Fruit fly (Drosophila melanogaster): ENCODE results near the gene RpL27.

Gene RpL27

dm6 chr3R:25680528-25680927 is 4.3 kb downstream of the RpL27 start, which contains the start of the genes CG4743 and Idh3g (continued):
- TF ChIP-seq vnd (GFP tag; IDR thresholded peaks at IDR 0.05; ENCODE audit: partially characterized antibody) = no peak; the same call in 2 of the 3 replicates
- TF ChIP-seq CG7928 (GFP tag; optimal IDR thresholded peaks at IDR 0.05) = peak; percentile 76
- peak; percentile 86 for TF ChIP-seq ssp (GFP tag; IDR thresholded peaks at IDR 0.05)
- peak; percentile 77 for TF ChIP-seq Hey (tag; optimal IDR thresholded peaks at IDR 0.05)
- TF ChIP-seq slbo (GFP tag; IDR thresholded peaks at IDR 0.05) = peak; percentile 96
- peak; percentile 89 for TF ChIP-seq CG30020 (tag; optimal IDR thresholded peaks at IDR 0.05)
- TF ChIP-seq CG4617 (GFP tag; optimal IDR thresholded peaks at IDR 0.05; ENCODE audit: borderline replicate concordance) = peak; percentile 96
- peak; percentile 89 for TF ChIP-seq CG8359 (GFP tag; optimal IDR thresholded peaks at IDR 0.05; ENCODE audit: borderline replicate concordance)
- peak; percentile 57 for TF ChIP-seq dm (GFP tag; optimal IDR thresholded peaks at IDR 0.05)
- no peak for TF ChIP-seq CkIIα-i1 (GFP tag; IDR thresholded peaks at IDR 0.05)
- no peak; the same call in 1 of the 2 replicates for TF ChIP-seq Doc2 (GFP tag; IDR thresholded peaks at IDR 0.05)
- peak; percentile 96 for TF ChIP-seq bcd (GFP tag; optimal IDR thresholded peaks at IDR 0.05)
- peak; percentile 92 for TF ChIP-seq al (GFP tag; IDR thresholded peaks at IDR 0.05)
- peak; percentile 84 for TF ChIP-seq ro (GFP tag; IDR thresholded peaks at IDR 0.05)
- TF ChIP-seq CG12219 (GFP tag; optimal IDR thresholded peaks at IDR 0.05) = peak; percentile 94
- TF ChIP-seq Hr51 (GFP tag; optimal IDR thresholded peaks at IDR 0.05) = peak; percentile 84 to 98
- TF ChIP-seq ken (GFP tag; IDR thresholded peaks at IDR 0.05) = peak; percentile 93
- peak; percentile 94 for TF ChIP-seq CG34376 (GFP tag; optimal IDR thresholded peaks at IDR 0.05)
- peak; percentile 93 for TF ChIP-seq cwo (GFP tag; optimal IDR thresholded peaks at IDR 0.05)
- TF ChIP-seq chm (GFP tag; IDR thresholded peaks at IDR 0.05) = peak; percentile 96
- TF ChIP-seq gce (GFP tag; IDR thresholded peaks at IDR 0.05) = peak; percentile 92
- peak; percentile 99 for TF ChIP-seq vvl (GFP tag; IDR thresholded peaks at IDR 0.05)
- TF ChIP-seq eve (GFP tag; optimal IDR thresholded peaks at IDR 0.05) = no peak
- peak; percentile 75 for TF ChIP-seq dati (GFP tag; IDR thresholded peaks at IDR 0.05)
- peak; percentile 93 for TF ChIP-seq CG15011 (GFP tag; optimal IDR thresholded peaks at IDR 0.05)
- TF ChIP-seq CG11504 (tag; optimal IDR thresholded peaks at IDR 0.05) = peak; percentile 96
- no peak for TF ChIP-seq Neu2 (GFP tag; optimal IDR thresholded peaks at IDR 0.05; ENCODE audit: borderline replicate concordance)
- peak; percentile 31 for TF ChIP-seq gro (GFP tag; optimal IDR thresholded peaks at IDR 0.05)
- TF ChIP-seq CG12071 (GFP tag; optimal IDR thresholded peaks at IDR 0.05) = peak; percentile 85
- TF ChIP-seq CG6765 (GFP tag; optimal IDR thresholded peaks at IDR 0.05) = peak; percentile 92
- TF ChIP-seq Poxn (GFP tag; IDR thresholded peaks at IDR 0.05) = peak; percentile 71
- peak; percentile 23 for TF ChIP-seq Sry-δ (GFP tag; optimal IDR thresholded peaks at IDR 0.05)
- no peak for TF ChIP-seq sna (GFP tag; IDR thresholded peaks at IDR 0.05; ENCODE audit: partially characterized antibody)
- peak; percentile 87 for TF ChIP-seq CG4404 (GFP tag; IDR thresholded peaks at IDR 0.05)
- peak; percentile 93 for TF ChIP-seq CG2120 (GFP tag; optimal IDR thresholded peaks at IDR 0.05)
- TF ChIP-seq CG18764 (GFP tag; optimal IDR thresholded peaks at IDR 0.05) = peak; percentile 94
- TF ChIP-seq kni (GFP tag; optimal IDR thresholded peaks at IDR 0.05) = peak; percentile 89
- peak; percentile 91 for TF ChIP-seq CG3726 (GFP tag; IDR thresholded peaks at IDR 0.05)
- peak; percentile 98 for TF ChIP-seq CG9727 (GFP tag; optimal IDR thresholded peaks at IDR 0.05)
- peak; percentile 45 for TF ChIP-seq ash1 (GFP tag; optimal IDR thresholded peaks at IDR 0.05)
- peak; percentile 98 for TF ChIP-seq Sox102F (GFP tag; optimal IDR thresholded peaks at IDR 0.05)
- peak; percentile 97 for TF ChIP-seq CG12299 (tag; optimal IDR thresholded peaks at IDR 0.05)
- peak; percentile 98 for TF ChIP-seq CG2678 (tag; optimal IDR thresholded peaks at IDR 0.05)
- TF ChIP-seq Dfd (GFP tag; optimal IDR thresholded peaks at IDR 0.05) = no peak
- TF ChIP-seq so (GFP tag; IDR thresholded peaks at IDR 0.05) = peak; percentile 97
- TF ChIP-seq CG43689 (GFP tag; IDR thresholded peaks at IDR 0.05) = peak; percentile 91
- TF ChIP-seq hth (optimal IDR thresholded peaks at IDR 0.05) = no peak
- TF ChIP-seq CG11560 (tag; IDR thresholded peaks at IDR 0.05) = peak; percentile 83
- TF ChIP-seq phol (tag; optimal IDR thresholded peaks at IDR 0.05) = peak; percentile 97
- TF ChIP-seq stc (GFP tag; IDR thresholded peaks at IDR 0.05) = peak; percentile 98
- TF ChIP-seq CG31388 (GFP tag; optimal IDR thresholded peaks at IDR 0.05) = peak; percentile 94

All from whole organism, embryonic.